Worm (Caenorhabditis elegans) whole organism, midembryonic: ENCODE results near the gene F28H7.3.

Source experiments
- T22C8.4 ChIP-seq: fragments of 200-800 bp; sonication (Bioruptor generic); IDR thresholded peaks from 2 replicates; pipeline ENCODE4 v1.3.6; 2022; ENCODE audit warnings: missing genetic modification characterization, missing compliant biosample characterization
- cog-1 ChIP-seq: sonication (generic microtip); optimal IDR thresholded peaks from 2 replicates; lab custom pipeline; 2016; ENCODE audit warnings: missing genetic modification characterization, missing compliant biosample characterization
- med-1 ChIP-seq: sonication (generic microtip); optimal IDR thresholded peaks from 2 replicates; lab custom pipeline; 2017; ENCODE audit warnings: missing genetic modification characterization, mild to moderate bottlenecking, missing compliant biosample characterization, antibody characterized with exemption, missing genetic modification reagents; ENCODE audit not compliant: insufficient read depth
- ref-1 ChIP-seq: fragments of 200-800 bp; sonication (Bioruptor generic); conservative IDR thresholded peaks from 2 replicates; pipeline ENCODE4 v1.3.6; 2022; ENCODE audit warnings: missing genetic modification reagents, missing genetic modification characterization, missing compliant biosample characterization
- tab-1 ChIP-seq: fragments of 200-800 bp; sonication (Bioruptor generic); IDR thresholded peaks from 2 replicates; pipeline ENCODE4 v1.3.6; 2022; ENCODE audit warnings: missing genetic modification characterization, missing compliant biosample characterization

ce11 chrV:10711829-10712607 is 38.6 kb downstream of the F28H7.3 start:
- TF ChIP-seq cog-1 (tag; lab: Kevin White, UChicago): no peak
- no peak for TF ChIP-seq med-1 (GFP tag; lab: Kevin White, UChicago)
- TF ChIP-seq T22C8.4 (GFP tag; lab: Robert Waterston, UW): no peak
- no peak for TF ChIP-seq tab-1 (GFP tag; lab: Robert Waterston, UW)
- TF ChIP-seq ref-1: no peak
